Worm (Caenorhabditis elegans) whole organism, late embryonic: ENCODE results near the gene srj-55.

Source experiments
- C38D4.7 ChIP-seq: fragments of 200-800 bp; sonication (Bioruptor generic); optimal IDR thresholded peaks from 2 replicates; lab custom pipeline; 2018; ENCODE audit warnings: mild to moderate bottlenecking, missing genetic modification characterization, moderate library complexity, missing compliant biosample characterization
- ceh-19 ChIP-seq: fragments of 200-800 bp; sonication (Bioruptor generic); optimal IDR thresholded peaks from 2 replicates; lab custom pipeline; 2018; ENCODE audit warnings: mild to moderate bottlenecking, missing genetic modification characterization, missing compliant biosample characterization
- ceh-22 ChIP-seq: sonication (generic microtip); optimal IDR thresholded peaks from 2 replicates; lab custom pipeline; 2017; ENCODE audit warnings: missing biosample characterization, missing genetic modification characterization
- ceh-9 ChIP-seq: sonication (generic microtip); optimal IDR thresholded peaks from 2 replicates; lab custom pipeline; 2016; ENCODE audit warnings: mild to moderate bottlenecking, missing genetic modification characterization, inconsistent platforms, missing compliant biosample characterization
- fkh-10 ChIP-seq: fragments of 150-350 bp; optimal IDR thresholded peaks from 2 replicates; lab custom pipeline; 2014; ENCODE audit warnings: missing biosample characterization, missing genetic modification reagents, missing genetic modification characterization
- fkh-6 ChIP-seq: sonication (generic microtip); optimal IDR thresholded peaks from 2 replicates; lab custom pipeline; 2016; ENCODE audit warnings: missing genetic modification characterization, missing compliant biosample characterization
- gmeb-2 ChIP-seq: sonication (generic microtip); optimal IDR thresholded peaks from 2 replicates; lab custom pipeline; 2016; ENCODE audit warnings: missing genetic modification characterization, inconsistent platforms, missing compliant biosample characterization
- hlh-8 ChIP-seq: sonication (generic microtip); optimal IDR thresholded peaks from 2 replicates; lab custom pipeline; 2016; ENCODE audit warnings: missing genotype, missing genetic modification characterization, missing compliant biosample characterization
- pha-2 ChIP-seq: sonication (generic microtip); optimal IDR thresholded peaks from 2 replicates; lab custom pipeline; 2017; ENCODE audit warnings: mild to moderate bottlenecking, missing genetic modification characterization, missing compliant biosample characterization
- pqm-1 ChIP-seq: sonication (generic microtip); optimal IDR thresholded peaks from 2 replicates; lab custom pipeline; 2016; ENCODE audit warnings: missing genetic modification characterization, missing compliant biosample characterization
- sox-4 ChIP-seq: sonication (generic microtip); optimal IDR thresholded peaks from 2 replicates; lab custom pipeline; 2017; ENCODE audit warnings: mild to moderate bottlenecking, missing genetic modification characterization, inconsistent platforms, missing compliant biosample characterization
- syd-9 ChIP-seq: sonication (generic microtip); optimal IDR thresholded peaks from 2 replicates; lab custom pipeline; 2016; ENCODE audit warnings: mild to moderate bottlenecking, missing genetic modification characterization, moderate library complexity, missing compliant biosample characterization
- unc-42 ChIP-seq: sonication (generic microtip); optimal IDR thresholded peaks from 2 replicates; lab custom pipeline; 2016; ENCODE audit warnings: missing genotype, missing genetic modification characterization, missing compliant biosample characterization

DNA sequence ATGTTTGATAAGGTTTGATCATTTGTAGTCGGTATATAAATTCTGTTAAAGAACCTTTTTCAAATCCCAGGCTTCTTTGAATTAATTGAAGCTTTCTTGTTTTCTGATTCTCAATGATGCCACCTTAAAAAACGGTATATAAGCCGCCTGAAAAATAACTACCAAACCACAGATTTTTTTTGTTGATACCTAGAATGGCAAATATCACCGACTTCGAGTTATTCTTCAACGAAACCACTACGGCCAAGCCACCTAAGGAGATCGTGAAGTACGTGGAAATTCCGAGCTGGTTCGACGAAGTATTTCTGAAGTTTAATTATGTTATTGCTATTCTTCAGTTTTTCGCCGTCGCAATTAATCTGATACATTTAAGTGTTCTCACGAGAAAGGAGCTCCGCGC lies 26.9 kb downstream of the srj-55 start, which contains the start of gene srw-2:
- no peak for TF ChIP-seq pha-2 (tag; lab: Kevin White, UChicago)
- TF ChIP-seq syd-9 (tag; lab: Kevin White, UChicago), result no peak
- TF ChIP-seq ceh-9, result no peak
- TF ChIP-seq unc-42 (tag; lab: Kevin White, UChicago), result no peak
- no peak for TF ChIP-seq ceh-22 (tag; lab: Kevin White, UChicago)
- no peak for TF ChIP-seq pqm-1 (tag; lab: Kevin White, UChicago)
- TF ChIP-seq sox-4 (tag; lab: Kevin White, UChicago), result no peak
- no peak for TF ChIP-seq hlh-8
- no peak for TF ChIP-seq fkh-6 (tag; lab: Kevin White, UChicago)
- TF ChIP-seq ceh-19, result no peak
- no peak for TF ChIP-seq fkh-10 (GFP tag; lab: Kevin White, UChicago)
- TF ChIP-seq gmeb-2 (tag; lab: Kevin White, UChicago), result no peak
- TF ChIP-seq C38D4.7 (GFP tag; lab: Kevin White, UChicago), result no peak
